Worm (Caenorhabditis elegans) whole organism, L4 larva: Measurements from ENCODE around the gene M117.1.

Experiments used
- F26F4.8 ChIP-seq: fragments of 200-800 bp; sonication (Bioruptor generic); conservative IDR thresholded peaks from 2 replicates; pipeline ENCODE4 v1.3.6; 2022; ENCODE audit warnings: missing genetic modification characterization, missing compliant biosample characterization
- F49E8.2 ChIP-seq: sonication (generic microtip); optimal IDR thresholded peaks from 2 replicates; lab custom pipeline; 2016; ENCODE audit warnings: missing compliant biosample characterization, mild to moderate bottlenecking, missing genetic modification characterization, borderline replicate concordance
- T20F7.1 ChIP-seq: fragments of 200-800 bp; sonication (Bioruptor generic); optimal IDR thresholded peaks from 2 replicates; lab custom pipeline; 2018; ENCODE audit warnings: mild to moderate bottlenecking, missing genetic modification characterization, missing compliant biosample characterization
- Y75B8A.6 ChIP-seq: fragments of 200-800 bp; sonication (Bioruptor generic); IDR thresholded peaks from 2 replicates; pipeline ENCODE4 v1.3.6; 2022; ENCODE audit warnings: missing genetic modification reagents, missing genetic modification characterization, missing compliant biosample characterization
- ZK546.5 ChIP-seq, 2 experiments: sonication (generic microtip); optimal IDR thresholded peaks; 2 replicates each; lab custom pipeline; 2017; ENCODE audit warnings: missing biosample characterization in 2 of 2, missing genetic modification characterization in 2 of 2
- aha-1 ChIP-seq: fragments of 150-350 bp; peaks from one replicate; lab custom pipeline; 2014; ENCODE audit warnings: missing biosample characterization, missing genetic modification characterization
- ctbp-1 ChIP-seq: fragments of 200-800 bp; sonication (Bioruptor generic); IDR thresholded peaks from 2 replicates; pipeline ENCODE4 v1.3.6; 2022; ENCODE audit warnings: missing genetic modification reagents, missing genetic modification characterization, missing compliant biosample characterization
- daf-12 ChIP-seq: fragments of 150-350 bp; optimal IDR thresholded peaks from 2 replicates; lab custom pipeline; 2014; ENCODE audit warnings: missing biosample characterization, missing genetic modification reagents, missing genetic modification characterization
- daf-16 ChIP-seq, 3 experiments: sonication (generic microtip); optimal IDR thresholded peaks; 2 replicates each; lab custom pipeline; 2016 to 2017; ENCODE audit warnings: missing genetic modification characterization in 3 of 3, missing genetic modification reagents in 3 of 3, mild to moderate bottlenecking in 2 of 3, missing compliant biosample characterization in 2 of 3, missing biosample characterization in 1 of 3, moderate library complexity in 1 of 3
- daf-8 ChIP-seq: fragments of 200-800 bp; sonication (Bioruptor generic); IDR thresholded peaks from 2 replicates; pipeline ENCODE4 v1.3.6; 2022; ENCODE audit warnings: missing genetic modification characterization, missing compliant biosample characterization
- dpl-1 ChIP-seq: fragments of 150-350 bp; optimal IDR thresholded peaks from 2 replicates; lab custom pipeline; 2014; ENCODE audit warnings: missing biosample characterization, missing genetic modification reagents, missing genetic modification characterization
- egl-27 ChIP-seq: sonication (generic microtip); optimal IDR thresholded peaks from 3 replicates; lab custom pipeline; 2017; ENCODE audit warnings: missing biosample characterization, missing genetic modification reagents, missing genetic modification characterization
- gei-8 ChIP-seq: fragments of 200-800 bp; sonication (Bioruptor generic); optimal IDR thresholded peaks from 2 replicates; lab custom pipeline; 2018; ENCODE audit warnings: mild to moderate bottlenecking, missing genetic modification characterization, missing compliant biosample characterization
- hlh-11 ChIP-seq: fragments of 200-800 bp; sonication (Bioruptor generic); optimal IDR thresholded peaks from 2 replicates; lab custom pipeline; 2018; ENCODE audit warnings: mild to moderate bottlenecking, missing genetic modification characterization, missing compliant biosample characterization
- hlh-30 ChIP-seq: sonication (generic microtip); optimal IDR thresholded peaks from 2 replicates; lab custom pipeline; 2017; ENCODE audit warnings: antibody characterized with exemption, mild to moderate bottlenecking, missing genetic modification characterization, missing compliant biosample characterization; ENCODE audit not compliant: insufficient read depth
- hmg-1.1 ChIP-seq: fragments of 200-800 bp; sonication (Bioruptor generic); IDR thresholded peaks from 2 replicates; pipeline ENCODE4 v1.3.6; 2022; ENCODE audit warnings: missing genetic modification reagents, missing genetic modification characterization, missing compliant biosample characterization
- lin-38 ChIP-seq: fragments of 200-800 bp; sonication (Bioruptor generic); IDR thresholded peaks from 2 replicates; pipeline ENCODE4 v1.3.6; 2022; ENCODE audit warnings: missing genetic modification reagents, missing genetic modification characterization, missing compliant biosample characterization
- lsy-2 ChIP-seq, 2 experiments: fragments of 150-350 bp in 1 of 2; sonication (generic microtip) in 1 of 2; optimal IDR thresholded peaks; 2 replicates each; lab custom pipeline; 2014 to 2017; ENCODE audit warnings: missing biosample characterization in 2 of 2, missing genetic modification characterization in 2 of 2
- mes-2 ChIP-seq: sonication (generic microtip); optimal IDR thresholded peaks from 2 replicates; lab custom pipeline; 2016; ENCODE audit warnings: missing genotype, mild to moderate bottlenecking, missing genetic modification characterization, missing compliant biosample characterization; ENCODE audit not compliant: poor library complexity, severe bottlenecking
- mxl-2 ChIP-seq: fragments of 200-800 bp; sonication (Bioruptor generic); conservative IDR thresholded peaks from 2 replicates; pipeline ENCODE4 v1.3.6; 2022; ENCODE audit warnings: missing genetic modification reagents, missing genetic modification characterization, missing compliant biosample characterization
- nhr-111 ChIP-seq: fragments of 200-800 bp; sonication (Bioruptor generic); optimal IDR thresholded peaks from 2 replicates; lab custom pipeline; 2018; ENCODE audit warnings: mild to moderate bottlenecking, missing genetic modification characterization, missing compliant biosample characterization
- nhr-41 ChIP-seq: fragments of 200-800 bp; sonication (Bioruptor generic); IDR thresholded peaks from 2 replicates; pipeline ENCODE4 v1.3.6; 2022; ENCODE audit warnings: missing genetic modification reagents, missing genetic modification characterization, missing compliant biosample characterization
- nhr-6 ChIP-seq: fragments of 150-350 bp; optimal IDR thresholded peaks from 2 replicates; lab custom pipeline; 2014; ENCODE audit warnings: missing biosample characterization, missing genetic modification characterization
- pha-4 ChIP-seq, 2 experiments: fragments of 150-350 bp in 1 of 2; fragments of 200-800 bp in 1 of 2; sonication (Bioruptor generic) in 1 of 2; IDR thresholded peaks in 1 of 2; optimal IDR thresholded peaks in 1 of 2; 2 replicates each; pipeline versions ENCODE4 v1.3.6 to Lab custom; 2014 to 2022; ENCODE audit warnings: missing genetic modification characterization in 2 of 2, missing genetic modification reagents in 2 of 2, missing biosample characterization in 1 of 2, missing compliant biosample characterization in 1 of 2
- php-3 ChIP-seq: fragments of 200-800 bp; sonication (Bioruptor generic); IDR thresholded peaks from 2 replicates; pipeline ENCODE4 v1.3.6; 2022; ENCODE audit warnings: missing genetic modification reagents, missing genetic modification characterization, missing compliant biosample characterization
- rbr-2 ChIP-seq: sonication (generic microtip); optimal IDR thresholded peaks from 2 replicates; lab custom pipeline; 2016; ENCODE audit warnings: missing genotype, missing genetic modification characterization, missing compliant biosample characterization
- set-16 ChIP-seq: fragments of 200-800 bp; sonication (Bioruptor generic); IDR thresholded peaks from 2 replicates; pipeline ENCODE4 v1.3.6; 2022; ENCODE audit warnings: missing genetic modification reagents, missing genetic modification characterization, missing compliant biosample characterization
- skn-1 ChIP-seq: fragments of 150-350 bp; optimal IDR thresholded peaks from 2 replicates; lab custom pipeline; 2014; ENCODE audit warnings: missing biosample characterization, missing genetic modification characterization
- snpc-1.2 ChIP-seq: fragments of 200-800 bp; sonication (Bioruptor generic); IDR thresholded peaks from 2 replicates; pipeline ENCODE4 v1.3.6; 2022; ENCODE audit warnings: missing genetic modification reagents, missing genetic modification characterization, missing compliant biosample characterization
- unc-130 ChIP-seq: sonication (generic microtip); optimal IDR thresholded peaks from 2 replicates; lab custom pipeline; 2016; ENCODE audit warnings: missing genetic modification reagents, missing genetic modification characterization, missing compliant biosample characterization
- unc-39 ChIP-seq: sonication (generic microtip); optimal IDR thresholded peaks from 2 replicates; lab custom pipeline; 2017; ENCODE audit warnings: missing biosample characterization, missing genetic modification characterization
- zfp-3 ChIP-seq: fragments of 200-800 bp; sonication (Bioruptor generic); conservative IDR thresholded peaks from 2 replicates; pipeline ENCODE4 v1.3.6; 2022; ENCODE audit warnings: missing genetic modification reagents, missing genetic modification characterization, missing compliant biosample characterization
- zip-2 ChIP-seq: fragments of 150-350 bp; optimal IDR thresholded peaks from 2 replicates; lab custom pipeline; 2014; ENCODE audit warnings: missing biosample characterization, missing genetic modification characterization

The M117.1 gene

DNA sequence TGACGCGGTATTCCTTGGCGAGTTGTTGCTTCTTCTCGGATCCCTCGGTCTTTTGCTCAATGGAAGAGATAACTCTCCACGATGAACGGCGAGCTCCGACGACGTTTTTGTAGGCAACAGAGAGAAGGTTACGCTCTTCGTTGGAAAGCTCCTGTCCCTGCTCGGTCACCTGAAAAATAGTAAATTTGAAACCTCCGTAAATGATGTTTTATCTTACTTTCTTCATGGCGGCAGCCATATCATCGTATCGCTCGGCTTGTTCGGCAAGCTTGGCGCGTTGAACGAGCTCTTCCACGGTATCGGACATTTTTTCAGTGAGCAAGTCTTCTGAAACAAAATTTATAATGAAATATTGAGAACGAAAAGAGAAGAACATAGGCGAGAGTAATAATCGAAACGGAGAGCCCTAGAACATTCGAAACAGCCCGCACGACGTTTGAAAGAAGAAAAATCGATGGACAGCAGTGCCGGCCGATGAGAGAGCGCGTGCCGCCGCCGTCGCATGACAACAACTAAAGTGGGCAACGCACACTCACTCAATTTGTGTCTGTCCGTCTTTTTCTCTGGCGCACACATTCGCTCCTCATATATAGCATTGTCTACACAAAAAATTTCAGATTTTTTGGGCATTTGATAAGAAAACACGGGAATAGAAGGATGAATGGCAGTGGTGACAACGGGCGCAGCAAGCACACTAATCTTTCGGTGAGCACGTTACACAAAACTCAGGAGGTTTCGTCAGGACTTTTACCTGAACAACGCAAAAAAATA lies 7.7 kb downstream of the M117.1 start, which contains the start of the genes par-5 and M117.3 (continued):
- TF ChIP-seq hlh-11 (tag; lab: Kevin White, UChicago) (peak; percentile 92), pha-4 (GFP tag; IDR thresholded peaks at IDR 0.05; lab: Robert Waterston, UW) (peak; percentile 60), pha-4 (tag; optimal IDR thresholded peaks at IDR 0.05; lab: Kevin White, UChicago) (no peak), unc-130 (GFP tag; lab: Kevin White, UChicago) (no peak), php-3 (GFP tag; lab: Robert Waterston, UW) (0 out of 2 replicates have a peak, but pooled peaks have one; percentile 6), snpc-1.2 (GFP tag; lab: Robert Waterston, UW) (peak; percentile 59; the same call in 1 of the 2 replicates), Y75B8A.6 (GFP tag; lab: Robert Waterston, UW) (no peak), mxl-2 (GFP tag; lab: Robert Waterston, UW) (peak; percentile 10; the same call in 1 of the 2 replicates), ZK546.5 (tag; optimal IDR thresholded peaks at IDR 0.05; lab: Kevin White, UChicago) (no peak), egl-27 (no peak), skn-1 (no peak)

DNA sequence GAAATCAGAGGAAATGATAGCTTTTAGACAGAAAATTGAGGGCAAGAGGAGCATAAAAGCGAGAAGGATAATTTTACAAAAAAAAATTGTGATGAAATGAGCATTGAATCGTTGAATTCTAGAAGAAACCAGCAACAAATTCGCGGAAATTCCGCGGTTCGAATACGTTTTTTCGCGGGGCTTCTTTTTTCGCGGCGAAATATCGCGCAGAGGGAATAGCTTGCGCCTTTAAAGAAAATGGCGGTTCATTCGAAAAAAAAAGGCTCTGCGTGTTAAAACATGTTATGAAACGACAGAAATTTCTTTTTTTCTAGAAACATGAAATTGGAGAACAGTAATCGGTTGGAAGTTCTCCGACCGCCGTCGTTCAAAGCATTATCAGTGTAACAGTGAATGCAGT lies 8.4 kb downstream of the M117.1 start:
- peak; percentile 34 for TF ChIP-seq hlh-30 (tag; lab: Kevin White, UChicago)
- peak; percentile 87 for TF ChIP-seq dpl-1 (GFP tag; lab: Kevin White, UChicago)
- no peak for TF ChIP-seq rbr-2 (tag; lab: Kevin White, UChicago)
- TF ChIP-seq hmg-1.1 (GFP tag; lab: Robert Waterston, UW): no peak
- TF ChIP-seq aha-1 (tag; lab: Kevin White, UChicago): peak; percentile 33
- peak; percentile 55 for TF ChIP-seq mes-2 (tag; lab: Kevin White, UChicago)
- TF ChIP-seq nhr-6 (tag; lab: Kevin White, UChicago): peak; percentile 49
- peak in 1 of 2 experiments; percentile 56 for TF ChIP-seq lsy-2 (tag; optimal IDR thresholded peaks at IDR 0.05; lab: Kevin White, UChicago)
- no peak for TF ChIP-seq zfp-3 (GFP tag; lab: Robert Waterston, UW)
- TF ChIP-seq zip-2 (tag; lab: Kevin White, UChicago): no peak
- TF ChIP-seq unc-39 (tag; lab: Kevin White, UChicago): no peak
- no peak for TF ChIP-seq daf-16 (GFP tag; optimal IDR thresholded peaks at IDR 0.05; lab: Kevin White, UChicago)
- TF ChIP-seq daf-16 (tag; optimal IDR thresholded peaks at IDR 0.05; lab: Kevin White, UChicago): peak; percentile 22
- TF ChIP-seq nhr-111 (GFP tag; lab: Kevin White, UChicago): no peak
- TF ChIP-seq unc-130 (GFP tag; lab: Kevin White, UChicago): peak; percentile 45

DNA sequence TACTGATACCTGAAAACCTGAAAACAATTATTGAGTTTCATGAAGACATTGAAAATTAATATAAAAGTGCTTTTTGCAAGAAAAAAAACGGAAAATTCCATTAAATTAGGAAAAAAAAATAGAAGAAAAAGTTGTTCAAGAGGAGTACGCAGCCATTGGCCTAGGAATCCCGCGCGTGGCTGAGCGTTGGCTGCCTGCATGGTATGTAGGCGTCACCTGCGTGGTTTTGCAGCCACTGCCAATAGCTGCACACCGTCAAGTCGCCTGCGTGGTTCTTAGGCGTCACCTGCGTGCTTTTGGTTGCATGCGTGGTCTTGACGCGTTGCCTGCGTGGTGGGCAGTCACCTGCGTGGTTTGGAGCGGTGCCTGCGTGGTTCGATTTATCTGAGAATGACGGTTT lies 14.0 kb downstream of the M117.1 start, which contains the start of gene M117.6:
TSS of gene M117.6 (minus strand) at position 101 of the 400 bp plus-strand sequence.
- TF ChIP-seq set-16 (peak; percentile 53; the same call in 1 of the 2 replicates), snpc-1.2 (GFP tag; lab: Robert Waterston, UW) (0 out of 2 replicates have a peak, but pooled peaks have one; percentile 16)

DNA sequence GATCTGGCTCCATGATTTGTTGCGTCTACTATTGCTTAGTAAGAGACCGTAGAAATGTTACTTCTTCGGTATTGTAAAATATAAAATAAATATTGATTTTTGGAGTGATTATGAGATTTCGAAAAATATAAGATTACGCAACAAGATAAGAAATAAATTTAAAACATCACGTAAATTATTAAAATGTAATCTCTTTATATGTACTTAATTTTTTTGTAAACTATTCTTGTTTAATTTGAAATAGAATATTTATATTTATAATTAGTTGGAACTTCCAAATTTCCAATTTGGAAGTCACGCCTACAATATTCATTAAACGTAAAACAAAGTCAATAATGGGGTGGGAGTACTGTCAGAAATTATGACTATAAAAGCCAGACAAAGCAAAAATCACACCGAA lies 19.4 kb downstream of the M117.1 start, which contains the start of gene M117.4:
TSS of gene M117.4 (minus strand) at position 101 of the 400 bp plus-strand sequence.
- no peak for TF ChIP-seq lin-38 (GFP tag; lab: Robert Waterston, UW)
- no peak for TF ChIP-seq daf-8 (GFP tag; lab: Robert Waterston, UW)
- TF ChIP-seq nhr-41 (GFP tag; lab: Robert Waterston, UW): no peak
- no peak for TF ChIP-seq F26F4.8 (GFP tag; lab: Robert Waterston, UW)
- no peak for TF ChIP-seq F49E8.2 (tag; lab: Kevin White, UChicago)
- TF ChIP-seq lsy-2 (tag; optimal IDR thresholded peaks at IDR 0.05; lab: Kevin White, UChicago): no peak
- no peak for TF ChIP-seq T20F7.1 (GFP tag; lab: Kevin White, UChicago)
- TF ChIP-seq aha-1 (tag; lab: Kevin White, UChicago): no peak
- no peak for TF ChIP-seq gei-8 (GFP tag; lab: Kevin White, UChicago)
- no peak for TF ChIP-seq ctbp-1 (GFP tag; lab: Robert Waterston, UW)
- TF ChIP-seq daf-12 (tag; lab: Kevin White, UChicago): no peak
